Fruit fly (Drosophila melanogaster) whole organism, embryonic: ENCODE measurements around the gene Npc2f.

Experiments
- ATbp ChIP-seq: fragments of 200-800 bp; sonication (Bioruptor generic); optimal IDR thresholded peaks from 2 replicates; lab custom pipeline; 2017; ENCODE audit warnings: missing biosample characterization, mild to moderate bottlenecking, missing genetic modification characterization, missing genetic modification reagents
- B-H1 ChIP-seq: fragments of 200-800 bp; sonication (Bioruptor generic); IDR thresholded peaks from 3 replicates; pipeline ENCODE4 v1.3.6; 2022; ENCODE audit warnings: missing biosample characterization, missing genetic modification characterization
- CG11504 ChIP-seq: fragments of 200-800 bp; sonication (Bioruptor generic); optimal IDR thresholded peaks from 3 replicates; lab custom pipeline; 2019; ENCODE audit warnings: missing biosample characterization, mild to moderate bottlenecking, missing genetic modification characterization, moderate library complexity
- CG12299 ChIP-seq: fragments of 200-800 bp; sonication (Bioruptor generic); optimal IDR thresholded peaks from 2 replicates; lab custom pipeline; 2018; ENCODE audit warnings: missing biosample characterization, mild to moderate bottlenecking, missing genetic modification characterization
- CG13287 ChIP-seq: fragments of 200-800 bp; sonication (Bioruptor generic); IDR thresholded peaks from 2 replicates; pipeline ENCODE4 v1.3.6; 2022; ENCODE audit warnings: missing biosample characterization, missing genetic modification characterization; ENCODE audit not compliant: partially characterized antibody
- CG1529 ChIP-seq: fragments of 200-800 bp; sonication (Bioruptor generic); optimal IDR thresholded peaks from 3 replicates; lab custom pipeline; 2018; ENCODE audit warnings: missing biosample characterization, missing genetic modification characterization
- CG17829 ChIP-seq: fragments of 200-800 bp; optimal IDR thresholded peaks from 2 replicates; lab custom pipeline; 2019; ENCODE audit warnings: missing biosample characterization, mild to moderate bottlenecking, missing genetic modification characterization, moderate library complexity
- CG18262 ChIP-seq: fragments of 200-800 bp; optimal IDR thresholded peaks from 3 replicates; lab custom pipeline; 2019; ENCODE audit warnings: missing biosample characterization, mild to moderate bottlenecking, missing genetic modification characterization, moderate library complexity
- CG2712 ChIP-seq: fragments of 200-800 bp; optimal IDR thresholded peaks from 3 replicates; lab custom pipeline; 2019; ENCODE audit warnings: missing biosample characterization, mild to moderate bottlenecking, missing genetic modification characterization, moderate library complexity
- CG30431 ChIP-seq: fragments of 200-800 bp; sonication (Bioruptor generic); optimal IDR thresholded peaks from 2 replicates; lab custom pipeline; 2017; ENCODE audit warnings: missing biosample characterization, missing genetic modification characterization
- CG4707 ChIP-seq: fragments of 200-800 bp; sonication (Bioruptor generic); optimal IDR thresholded peaks from 2 replicates; lab custom pipeline; 2018; ENCODE audit warnings: missing biosample characterization, mild to moderate bottlenecking, missing genetic modification characterization, moderate library complexity
- CG4730 ChIP-seq: fragments of 200-800 bp; sonication (Bioruptor generic); IDR thresholded peaks from 2 replicates; pipeline ENCODE4 v1.3.6; 2022; ENCODE audit warnings: missing biosample characterization, missing genetic modification characterization
- CG4854 ChIP-seq: fragments of 200-800 bp; sonication (Bioruptor generic); optimal IDR thresholded peaks from 2 replicates; lab custom pipeline; 2016; ENCODE audit warnings: missing biosample characterization, missing genetic modification characterization, inconsistent platforms
- CG5180 ChIP-seq: fragments of 200-800 bp; sonication (Bioruptor generic); optimal IDR thresholded peaks from 3 replicates; lab custom pipeline; 2017; ENCODE audit warnings: missing biosample characterization, missing genetic modification characterization, mild to moderate bottlenecking, moderate library complexity, missing genetic modification reagents
- CG7987 ChIP-seq: fragments of 200-800 bp; sonication (Bioruptor generic); optimal IDR thresholded peaks from 2 replicates; lab custom pipeline; 2018; ENCODE audit warnings: missing biosample characterization, mild to moderate bottlenecking, missing genetic modification characterization, moderate library complexity
- CG8290 ChIP-seq, 3 experiments: fragments of 200-800 bp; sonication (Bioruptor generic); optimal IDR thresholded peaks; 2 replicates each; lab custom pipeline; 2016 to 2019; ENCODE audit warnings: missing biosample characterization in 3 of 3, missing genetic modification characterization in 3 of 3, mild to moderate bottlenecking in 2 of 3, moderate library complexity in 1 of 3
- CG9437 ChIP-seq: fragments of 200-800 bp; sonication (Bioruptor generic); optimal IDR thresholded peaks from 2 replicates; lab custom pipeline; 2018; ENCODE audit warnings: missing biosample characterization, mild to moderate bottlenecking, missing genetic modification characterization
- CkIIα-i1 ChIP-seq: fragments of 200-800 bp; sonication (Bioruptor generic); IDR thresholded peaks from 2 replicates; pipeline ENCODE4 v1.3.6; 2022; ENCODE audit warnings: missing biosample characterization, missing genetic modification characterization
- Dad ChIP-seq: fragments of 200-800 bp; sonication (Bioruptor generic); optimal IDR thresholded peaks from 3 replicates; lab custom pipeline; 2016; ENCODE audit warnings: missing biosample characterization, missing genetic modification characterization
- Dek ChIP-seq: fragments of 200-800 bp; sonication (Bioruptor generic); optimal IDR thresholded peaks from 3 replicates; lab custom pipeline; 2019; ENCODE audit warnings: missing biosample characterization, mild to moderate bottlenecking, missing genetic modification characterization, moderate library complexity
- Dll ChIP-seq: fragments of 200-800 bp; sonication (Bioruptor generic); IDR thresholded peaks from 4 replicates; pipeline ENCODE4 v1.3.6; 2022; ENCODE audit warnings: missing biosample characterization, missing genetic modification characterization; ENCODE audit not compliant: partially characterized antibody
- Dref ChIP-seq: fragments of 200-800 bp; sonication (Bioruptor generic); IDR thresholded peaks from 2 replicates; pipeline ENCODE4 v1.3.6; 2022; ENCODE audit warnings: missing biosample characterization, missing genetic modification characterization
- E2f2 ChIP-seq: fragments of 200-800 bp; sonication (Bioruptor generic); IDR thresholded peaks from 2 replicates; pipeline ENCODE4 v1.3.6; 2022; ENCODE audit warnings: missing biosample characterization, missing genetic modification characterization
- Ets65A ChIP-seq: fragments of 200-800 bp; sonication (Bioruptor generic); peaks from one replicate; lab custom pipeline; 2016; ENCODE audit warnings: missing biosample characterization, missing genetic modification characterization
- Fer2 ChIP-seq: fragments of 200-800 bp; sonication (Bioruptor generic); optimal IDR thresholded peaks from 2 replicates; lab custom pipeline; 2018; ENCODE audit warnings: missing biosample characterization, mild to moderate bottlenecking, missing genetic modification characterization, moderate library complexity
- HHEX ChIP-seq: fragments of 200-800 bp; sonication (Bioruptor generic); optimal IDR thresholded peaks from 3 replicates; lab custom pipeline; 2017; ENCODE audit warnings: missing biosample characterization, mild to moderate bottlenecking, missing genetic modification characterization, missing genetic modification reagents
- HmgD ChIP-seq: fragments of 200-800 bp; sonication (Bioruptor generic); optimal IDR thresholded peaks from 3 replicates; lab custom pipeline; 2016; ENCODE audit warnings: missing biosample characterization, missing genetic modification characterization
- Hr39 ChIP-seq: fragments of >200 bp; optimal IDR thresholded peaks from 2 replicates; lab custom pipeline; 2017
- Hsf ChIP-seq: fragments of 200-800 bp; sonication (Bioruptor generic); optimal IDR thresholded peaks from 3 replicates; lab custom pipeline; 2016; ENCODE audit warnings: missing biosample characterization, missing genetic modification characterization
- MBD-R2 ChIP-seq: fragments of 200-800 bp; sonication (Bioruptor generic); IDR thresholded peaks from 2 replicates; pipeline ENCODE4 v1.3.6; 2022; ENCODE audit warnings: missing biosample characterization, missing genetic modification characterization
- NC2α ChIP-seq: fragments of 200-800 bp; sonication (Bioruptor generic); optimal IDR thresholded peaks from 2 replicates; lab custom pipeline; 2016; ENCODE audit warnings: missing biosample characterization, missing genetic modification characterization
- Neu2 ChIP-seq: fragments of 200-800 bp; sonication (Bioruptor generic); optimal IDR thresholded peaks from 3 replicates; lab custom pipeline; 2016; ENCODE audit warnings: missing biosample characterization, missing genetic modification characterization, borderline replicate concordance
- Side ChIP-seq: fragments of 200-800 bp; sonication (Bioruptor generic); optimal IDR thresholded peaks from 2 replicates; lab custom pipeline; 2016; ENCODE audit warnings: missing biosample characterization, missing genetic modification characterization
- bbx ChIP-seq: fragments of 200-800 bp; sonication (Bioruptor generic); IDR thresholded peaks from 2 replicates; pipeline ENCODE4 v1.3.6; 2022; ENCODE audit warnings: missing biosample characterization, missing genetic modification characterization; ENCODE audit not compliant: partially characterized antibody
- bigmax ChIP-seq: fragments of 200-800 bp; sonication (Bioruptor generic); optimal IDR thresholded peaks from 2 replicates; lab custom pipeline; 2018; ENCODE audit warnings: missing biosample characterization, mild to moderate bottlenecking, missing genetic modification characterization
- croc ChIP-seq: fragments of 200-800 bp; sonication (Bioruptor generic); conservative IDR thresholded peaks from 3 replicates; pipeline ENCODE4 v1.3.6; 2022; ENCODE audit warnings: missing biosample characterization, missing genetic modification characterization
- her ChIP-seq: fragments of 200-800 bp; sonication (Bioruptor generic); optimal IDR thresholded peaks from 2 replicates; lab custom pipeline; 2016; ENCODE audit warnings: missing biosample characterization, missing genetic modification characterization
- ken ChIP-seq: fragments of 200-800 bp; sonication (Bioruptor generic); IDR thresholded peaks from 3 replicates; pipeline ENCODE4 v1.3.6; 2022; ENCODE audit warnings: missing biosample characterization, missing genetic modification characterization
- maf-S ChIP-seq: fragments of 200-800 bp; sonication (Bioruptor generic); optimal IDR thresholded peaks from 2 replicates; lab custom pipeline; 2016; ENCODE audit warnings: missing biosample characterization, missing genetic modification characterization
- pho ChIP-seq: fragments of 200-800 bp; sonication (Bioruptor generic); optimal IDR thresholded peaks from 2 replicates; lab custom pipeline; 2016; ENCODE audit warnings: missing biosample characterization, missing genetic modification characterization
- pzg ChIP-seq: fragments of 200-800 bp; sonication (Bioruptor generic); optimal IDR thresholded peaks from 3 replicates; lab custom pipeline; 2018; ENCODE audit warnings: missing biosample characterization, mild to moderate bottlenecking, missing genetic modification characterization, moderate library complexity
- scrt ChIP-seq: fragments of 200-800 bp; sonication (Bioruptor generic); optimal IDR thresholded peaks from 2 replicates; lab custom pipeline; 2018; ENCODE audit warnings: missing biosample characterization, mild to moderate bottlenecking, missing genetic modification characterization, moderate library complexity
- sens ChIP-seq: fragments of 200-800 bp; sonication (Bioruptor generic); peaks from one replicate; lab custom pipeline; 2016; ENCODE audit warnings: missing biosample characterization, missing genetic modification characterization
- sna ChIP-seq: fragments of 200-800 bp; sonication (Bioruptor generic); IDR thresholded peaks from 2 replicates; pipeline ENCODE4 v1.3.6; 2022; ENCODE audit warnings: missing biosample characterization, missing genetic modification characterization; ENCODE audit not compliant: partially characterized antibody
- sqz ChIP-seq: fragments of 200-800 bp; sonication (Bioruptor generic); optimal IDR thresholded peaks from 3 replicates; lab custom pipeline; 2018; ENCODE audit warnings: missing biosample characterization, mild to moderate bottlenecking, missing genetic modification characterization
- stwl ChIP-seq: fragments of 200-800 bp; sonication (Bioruptor generic); optimal IDR thresholded peaks from 3 replicates; lab custom pipeline; 2018; ENCODE audit warnings: missing biosample characterization, mild to moderate bottlenecking, missing genetic modification characterization, moderate library complexity
- sug ChIP-seq: fragments of 200-800 bp; optimal IDR thresholded peaks from 2 replicates; lab custom pipeline; 2019; ENCODE audit warnings: missing biosample characterization, mild to moderate bottlenecking, missing genetic modification characterization, moderate library complexity
- tio ChIP-seq: fragments of 200-800 bp; sonication (Bioruptor generic); optimal IDR thresholded peaks from 2 replicates; lab custom pipeline; 2017; ENCODE audit warnings: missing biosample characterization, missing genetic modification characterization, inconsistent platforms
- tx ChIP-seq: fragments of 200-800 bp; sonication (Bioruptor generic); optimal IDR thresholded peaks from 2 replicates; lab custom pipeline; 2016; ENCODE audit warnings: missing biosample characterization, missing genetic modification characterization
- wdn ChIP-seq: fragments of 200-800 bp; sonication (Bioruptor generic); IDR thresholded peaks from 2 replicates; pipeline ENCODE4 v1.3.6; 2022; ENCODE audit warnings: missing biosample characterization, missing genetic modification characterization
- zfh2 ChIP-seq: fragments of 200-800 bp; sonication (Bioruptor generic); optimal IDR thresholded peaks from 2 replicates; lab custom pipeline; 2016; ENCODE audit warnings: missing biosample characterization, missing genetic modification characterization

Npc2f gene

dm6 chr3R:24134580-24134979 lies 3.1 kb upstream of the Npc2f start, which contains the start of gene Sec10 (continued):
- peak; percentile 56 for TF ChIP-seq CG13287 (GFP tag; lab: Robert Waterston, UW)
- peak; percentile 89 for TF ChIP-seq E2f2 (GFP tag; lab: Robert Waterston, UW)
- TF ChIP-seq maf-S (GFP tag; lab: Kevin White, UChicago) = no peak
- no peak for TF ChIP-seq sna (GFP tag; lab: Robert Waterston, UW)
- no peak for TF ChIP-seq Hr39
- no peak for TF ChIP-seq Dek (tag; lab: Kevin White, UChicago)
- TF ChIP-seq CG4707 = peak; percentile 12
- TF ChIP-seq stwl (tag; lab: Kevin White, UChicago) = peak; percentile 73
- peak; percentile 86 for TF ChIP-seq sens (GFP tag; lab: Kevin White, UChicago)
- peak; percentile 41 for TF ChIP-seq Dref
- peak; percentile 3 for TF ChIP-seq Hsf
- TF ChIP-seq CG17829 = peak; percentile 27
- TF ChIP-seq ken (GFP tag; lab: Robert Waterston, UW) = no peak
- no peak for TF ChIP-seq CG1529
- TF ChIP-seq CG7987 = peak; percentile 3
- TF ChIP-seq pzg (GFP tag; lab: Kevin White, UChicago) = peak; percentile 65
- peak; percentile 96 for TF ChIP-seq MBD-R2 (GFP tag; lab: Robert Waterston, UW)
- no peak for TF ChIP-seq CG5180 (GFP tag; lab: Kevin White, UChicago)
- no peak for TF ChIP-seq tio (GFP tag; lab: Kevin White, UChicago)
- no peak for TF ChIP-seq Ets65A (GFP tag; lab: Kevin White, UChicago)
- TF ChIP-seq Side (GFP tag; lab: Kevin White, UChicago) = no peak
- TF ChIP-seq zfh2 (GFP tag; lab: Kevin White, UChicago) = no peak
- peak; percentile 85 for TF ChIP-seq scrt (GFP tag; lab: Kevin White, UChicago)
- no peak for TF ChIP-seq wdn (GFP tag; lab: Robert Waterston, UW)
- no peak for TF ChIP-seq CG8290 (GFP tag; optimal IDR thresholded peaks at IDR 0.05; lab: Kevin White, UChicago)
- TF ChIP-seq CG8290 (tag; optimal IDR thresholded peaks at IDR 0.05; lab: Kevin White, UChicago) = no peak
- no peak for TF ChIP-seq B-H1 (GFP tag; lab: Robert Waterston, UW)
- TF ChIP-seq Neu2 (GFP tag; lab: Kevin White, UChicago) = no peak
- no peak for TF ChIP-seq her (GFP tag; lab: Kevin White, UChicago)
- TF ChIP-seq CG18262 (tag; lab: Kevin White, UChicago) = no peak
- no peak for TF ChIP-seq CG2712 (tag; lab: Kevin White, UChicago)
- TF ChIP-seq HmgD (GFP tag; lab: Kevin White, UChicago) = no peak
- no peak for TF ChIP-seq sug
- no peak for TF ChIP-seq sqz (GFP tag; lab: Kevin White, UChicago)
- no peak for TF ChIP-seq CG12299 (tag; lab: Kevin White, UChicago)
- no peak for TF ChIP-seq pho (GFP tag; lab: Kevin White, UChicago)
- no peak for TF ChIP-seq Dll (GFP tag; lab: Robert Waterston, UW)
- peak; percentile 36 for TF ChIP-seq bigmax (GFP tag; lab: Kevin White, UChicago)
- no peak for TF ChIP-seq croc (GFP tag; lab: Robert Waterston, UW)
- no peak for TF ChIP-seq CkIIα-i1 (GFP tag; lab: Robert Waterston, UW)
- no peak for TF ChIP-seq NC2α (GFP tag; lab: Kevin White, UChicago)
- no peak for TF ChIP-seq bbx (GFP tag; lab: Robert Waterston, UW)
- no peak for TF ChIP-seq Fer2 (tag; lab: Kevin White, UChicago)
- TF ChIP-seq CG4854 (GFP tag; lab: Kevin White, UChicago) = no peak
- no peak for TF ChIP-seq tx (GFP tag; lab: Kevin White, UChicago)
- no peak for TF ChIP-seq ATbp (GFP tag; lab: Kevin White, UChicago)
- TF ChIP-seq CG30431 (GFP tag; lab: Kevin White, UChicago) = no peak
- no peak for TF ChIP-seq Dad (GFP tag; lab: Kevin White, UChicago)
- TF ChIP-seq CG4730 = no peak
- no peak for TF ChIP-seq HHEX (GFP tag; lab: Kevin White, UChicago)
- no peak for TF ChIP-seq CG11504 (tag; lab: Kevin White, UChicago)
- TF ChIP-seq CG9437 = peak; percentile 54
